Worm (Caenorhabditis elegans): ENCODE measurements around the gene C18B2.3.

- TF ChIP-seq ama-1 (optimal IDR thresholded peaks at IDR 0.05): no peak
- no peak for TF ChIP-seq snpc-4 (tag; optimal IDR thresholded peaks at IDR 0.05)
- TF ChIP-seq ceh-88 (GFP tag; IDR thresholded peaks at IDR 0.05): no peak
- no peak for TF ChIP-seq zag-1 (tag; optimal IDR thresholded peaks at IDR 0.05)
- no peak for TF ChIP-seq xbp-1 (tag; optimal IDR thresholded peaks at IDR 0.05)
- no peak for TF ChIP-seq fos-1 (tag; optimal IDR thresholded peaks at IDR 0.05)
- TF ChIP-seq alr-1 (tag; optimal IDR thresholded peaks at IDR 0.05; ENCODE audit: borderline replicate concordance): no peak
- TF ChIP-seq nhr-77 (tag; optimal IDR thresholded peaks at IDR 0.05): no peak
- TF ChIP-seq nhr-11 (tag; optimal IDR thresholded peaks at IDR 0.05): no peak
- no peak for TF ChIP-seq unc-62 (GFP tag; optimal IDR thresholded peaks at IDR 0.05)
- TF ChIP-seq mep-1 (tag; optimal IDR thresholded peaks at IDR 0.05): no peak
- no peak for TF ChIP-seq egl-27 (tag; optimal IDR thresholded peaks at IDR 0.05)
- TF ChIP-seq pqm-1 (tag; optimal IDR thresholded peaks at IDR 0.05): no peak
Observed at ce11 chrX:3611042-3611623, 9.5 kb downstream of the C18B2.3 start, which contains the start of gene C18B2.5.

All from whole organism, L1 larva.